Fruit fly (Drosophila melanogaster) whole organism, larva: ENCODE measurements around the gene CG32079.

Experiments
- noc ChIP-seq: fragments of 200-800 bp; sonication (Bioruptor generic); optimal IDR thresholded peaks from 3 replicates; lab custom pipeline; 2019; ENCODE audit warnings: missing biosample characterization, mild to moderate bottlenecking, missing genetic modification characterization, moderate library complexity

CG32079 gene

DNA sequence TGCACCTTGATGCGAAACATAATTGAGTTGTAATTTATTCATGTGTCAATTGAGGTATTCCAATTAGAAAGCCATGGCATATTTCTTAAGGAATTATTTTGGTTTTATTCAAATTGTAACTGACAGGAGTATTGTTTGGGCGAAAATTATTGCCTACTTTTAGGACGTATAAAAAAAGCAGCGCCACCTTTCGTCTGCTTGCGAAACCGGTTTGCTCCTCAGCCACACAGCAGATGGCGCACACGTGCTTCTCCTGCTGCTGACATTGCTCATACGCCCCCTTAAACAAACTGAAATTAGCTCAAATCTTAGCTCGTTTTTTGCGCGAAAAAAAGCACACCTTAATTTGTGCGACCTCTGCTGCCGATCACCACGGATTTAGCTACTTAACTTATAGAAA lies 22.5 kb downstream of the CG32079 start:
- TF ChIP-seq noc: no peak

DNA sequence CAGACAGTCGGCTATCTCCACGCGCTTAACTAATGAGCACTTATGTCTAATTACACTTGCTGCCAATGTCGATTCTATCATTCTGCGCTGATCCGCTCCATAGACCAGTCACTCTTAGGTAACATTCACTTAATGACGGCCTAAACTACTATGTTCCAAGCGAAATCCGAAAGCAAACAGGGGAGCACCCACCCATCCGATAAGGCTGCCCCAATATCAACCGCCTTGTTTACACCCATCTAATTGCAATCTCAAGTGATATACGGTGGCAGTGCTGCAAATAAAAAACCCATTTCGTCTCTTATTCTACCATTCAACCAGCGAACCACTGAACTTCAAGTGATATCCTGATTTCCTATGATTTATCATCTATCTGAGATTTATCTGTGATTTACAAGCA lies 24.1 kb downstream of the CG32079 start:
- peak; percentile 26 for TF ChIP-seq noc

DNA sequence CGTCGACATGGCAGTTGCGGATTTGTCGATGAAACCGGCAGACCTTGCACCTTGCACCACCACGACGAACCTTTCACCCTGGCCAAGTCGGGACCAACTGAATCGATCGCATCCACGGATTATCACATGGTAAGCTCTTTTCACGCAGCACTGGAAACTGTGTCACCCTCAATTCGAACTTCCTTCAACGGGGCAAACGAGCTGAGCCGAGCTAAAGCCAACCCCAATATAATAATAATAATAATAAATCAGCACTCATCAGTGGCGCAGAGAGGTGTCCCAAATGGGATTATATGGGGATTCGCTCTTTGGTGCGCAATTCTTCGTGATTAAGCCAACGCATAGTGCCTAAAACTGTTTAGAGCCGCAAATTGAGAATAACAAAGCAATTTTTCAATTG lies 25.9 kb downstream of the CG32079 start, which contains the start of gene CG43693:
Gene CG43693, minus strand, starts transcription at position 101 of the 400 bp plus-strand sequence.
- no peak for TF ChIP-seq noc

DNA sequence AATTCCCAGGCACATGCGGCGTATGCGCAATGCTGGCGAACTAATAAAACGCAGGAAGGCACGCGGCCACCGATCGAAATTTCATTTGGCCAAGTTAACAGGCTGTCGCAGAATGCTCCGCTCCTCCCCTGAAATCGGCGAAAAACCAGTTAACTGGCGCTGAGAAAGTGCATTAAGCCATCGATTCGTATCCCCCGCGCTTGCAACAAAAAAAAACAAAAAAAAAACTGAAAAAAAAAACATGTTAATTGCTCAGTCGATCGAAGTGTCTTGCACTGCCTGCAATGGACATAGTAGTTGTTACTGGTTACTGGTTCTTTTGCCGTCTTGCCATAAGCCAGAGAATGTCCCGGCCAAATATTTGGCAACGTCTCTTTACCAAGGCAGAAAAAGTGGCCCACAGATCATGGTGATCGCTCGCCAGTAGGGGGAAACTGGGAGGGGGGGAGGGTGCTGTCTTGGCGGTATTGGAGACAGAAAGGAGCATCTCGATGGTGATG lies 27.4 kb downstream of the CG32079 start:
- no peak for TF ChIP-seq noc

DNA sequence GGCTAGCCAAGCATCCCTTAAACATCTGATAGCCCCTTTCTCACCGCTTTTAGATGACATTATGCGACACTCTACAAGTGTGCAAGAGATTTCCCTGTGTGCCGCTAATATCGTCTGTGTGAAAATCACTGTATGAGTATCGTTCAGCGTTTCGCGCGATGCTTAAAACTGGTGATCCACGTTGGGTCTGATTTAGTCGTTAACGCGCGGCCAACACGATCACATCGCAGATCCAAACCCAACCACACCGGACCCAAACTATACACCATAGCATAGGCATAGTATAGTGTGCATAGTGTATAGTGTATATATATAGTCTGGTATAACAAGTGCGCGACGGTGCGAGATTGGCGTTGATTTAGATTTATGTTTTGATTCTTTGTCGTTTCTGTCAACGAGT lies 28.5 kb downstream of the CG32079 start, which contains the start of gene CG7888:
Gene CG7888, plus strand, starts transcription at position 193 of the 400 bp plus-strand sequence.
- no peak for TF ChIP-seq noc

DNA sequence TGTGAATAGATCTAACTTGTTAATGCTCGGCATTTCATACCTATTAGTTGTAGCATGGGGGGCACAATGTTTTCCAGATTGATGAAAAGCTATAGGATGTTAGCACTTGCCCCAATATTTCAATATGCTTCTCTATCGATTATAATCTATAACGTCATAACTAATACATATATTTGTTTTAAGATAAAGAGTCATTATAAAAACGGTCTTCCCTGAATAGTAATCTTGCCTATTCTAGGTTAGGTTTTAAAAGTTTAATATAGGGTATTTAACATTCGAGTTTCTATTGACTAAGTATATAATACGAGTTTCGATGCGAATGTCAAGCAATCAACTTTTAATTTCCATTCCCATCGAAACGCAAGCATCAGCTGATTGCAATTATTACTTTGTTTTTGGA lies 35.8 kb downstream of the CG32079 start, which contains the start of the genes CG6321 and Blos2:
Gene CG6321, minus strand, starts transcription at position 25 of the 400 bp plus-strand sequence.
Gene Blos2, plus strand, starts transcription at position 372 of the 400 bp plus-strand sequence.
- peak; percentile 83 for TF ChIP-seq noc

DNA sequence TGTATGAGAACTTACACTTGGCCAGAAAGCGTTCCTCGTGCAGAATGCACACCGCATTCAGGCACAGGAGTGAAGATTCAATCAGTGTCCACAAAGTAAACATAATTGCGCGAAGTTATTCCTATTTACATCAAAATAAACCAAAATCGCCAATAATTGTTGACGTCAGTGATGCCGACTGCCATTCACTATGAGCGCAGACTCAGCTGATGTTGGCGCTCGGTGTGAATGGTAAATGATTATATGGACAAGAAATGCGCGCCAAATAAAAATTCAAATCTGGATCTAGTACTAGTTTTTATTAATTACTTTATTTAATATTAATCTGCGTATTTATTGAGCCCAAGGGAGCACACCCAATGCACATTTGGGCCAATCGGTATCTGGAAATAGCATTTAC lies 37.1 kb downstream of the CG32079 start, which contains the start of gene CG32069:
Gene CG32069, minus strand, starts transcription at position 174 of the 400 bp plus-strand sequence.
- TF ChIP-seq noc: no peak

DNA sequence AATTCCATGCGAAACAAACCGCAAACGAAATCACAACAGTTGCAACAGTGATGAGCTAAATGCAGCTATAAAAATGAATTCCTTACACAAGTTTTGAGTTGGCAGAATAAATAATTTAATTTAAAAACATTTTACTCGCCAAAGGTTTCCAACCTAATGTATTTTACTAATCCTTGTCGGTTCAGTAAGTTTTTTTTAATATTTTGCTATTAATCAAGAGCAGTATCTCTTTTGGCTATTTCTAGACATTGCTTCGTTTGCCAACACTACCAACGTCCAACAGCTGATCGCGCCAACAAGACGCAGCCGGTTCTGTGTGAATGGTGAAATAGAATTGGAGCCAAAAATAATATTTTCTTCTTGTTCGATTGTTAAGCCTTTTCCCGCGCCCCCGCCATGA lies 39.3 kb downstream of the CG32079 start, which contains the start of the genes CG32075, CG45101 and SuUR:
Gene CG32075, minus strand, starts transcription at position 253 of the 400 bp plus-strand sequence.
Gene CG45101, plus strand, starts transcription at position 303 of the 400 bp plus-strand sequence.
Gene SuUR, plus strand, starts transcription at position 303 of the 400 bp plus-strand sequence.
- TF ChIP-seq noc: peak; percentile 79

DNA sequence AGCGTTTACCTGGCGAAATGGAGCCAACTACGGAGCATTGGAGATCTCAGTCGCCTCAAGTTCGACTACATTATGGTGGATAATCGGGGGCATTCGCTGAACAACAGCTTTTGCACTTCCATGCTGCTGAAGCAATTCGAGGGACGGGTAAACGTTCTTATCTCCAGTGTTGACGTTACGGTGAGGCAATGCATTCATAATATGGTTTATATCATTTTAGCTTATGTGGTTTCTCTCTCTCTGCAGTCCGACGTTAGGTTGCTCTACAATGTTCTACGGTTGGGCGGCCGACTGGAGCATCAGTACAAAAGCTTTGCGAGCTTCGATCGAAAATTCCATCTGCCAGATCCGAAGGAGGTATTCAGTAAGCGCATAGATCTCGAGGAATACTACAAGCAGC lies 40.5 kb downstream of the CG32079 start:
- no peak for TF ChIP-seq noc

DNA sequence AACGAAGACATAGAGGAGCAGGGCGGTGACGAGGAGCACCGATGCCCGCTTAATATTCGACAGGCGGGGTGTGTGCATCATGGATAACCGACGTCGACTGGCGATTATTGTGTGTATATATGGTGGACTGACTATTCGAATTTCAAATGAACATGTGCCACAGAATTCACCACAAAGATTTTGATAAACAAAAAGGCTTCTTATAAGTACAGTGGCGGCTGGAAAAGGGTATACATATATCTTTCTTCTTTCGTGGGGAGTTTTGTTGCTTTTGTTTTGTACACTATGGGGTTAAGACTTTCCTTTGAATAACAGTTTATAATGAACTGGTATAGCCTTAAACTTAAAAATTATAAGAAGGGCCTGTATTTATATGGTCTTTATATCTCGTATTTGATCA lies 44.4 kb downstream of the CG32079 start, which contains the start of gene CG6310:
Gene CG6310, minus strand, starts transcription at position 101 of the 400 bp plus-strand sequence.
- no peak for TF ChIP-seq noc

DNA sequence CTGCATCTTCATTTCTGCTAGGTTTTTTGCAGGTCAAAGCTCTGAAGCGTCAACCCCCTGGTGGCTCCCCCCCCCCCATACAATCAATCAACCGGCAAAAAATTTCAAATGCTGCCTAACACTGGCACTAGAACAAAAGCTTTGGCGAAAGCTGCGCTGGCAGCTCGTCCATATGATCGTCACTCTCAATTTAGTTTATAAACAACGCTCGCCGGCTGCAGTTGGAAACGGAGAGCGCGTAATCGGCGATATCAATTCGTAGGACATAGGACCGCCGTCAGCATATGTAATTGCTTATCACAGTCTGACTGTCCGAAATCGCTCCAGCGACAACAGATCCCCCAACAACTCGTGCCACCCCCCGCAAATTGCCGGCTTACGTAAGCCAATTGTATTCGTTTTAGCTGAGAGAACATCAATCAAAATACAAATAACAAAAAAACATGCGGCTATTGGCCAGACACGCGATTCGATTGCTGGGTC lies 45.1 kb downstream of the CG32079 start, which contains the start of gene Mocs1:
Gene Mocs1, plus strand, starts transcription at position 155 of the 483 bp plus-strand sequence.
- peak; percentile 67 for TF ChIP-seq noc

DNA sequence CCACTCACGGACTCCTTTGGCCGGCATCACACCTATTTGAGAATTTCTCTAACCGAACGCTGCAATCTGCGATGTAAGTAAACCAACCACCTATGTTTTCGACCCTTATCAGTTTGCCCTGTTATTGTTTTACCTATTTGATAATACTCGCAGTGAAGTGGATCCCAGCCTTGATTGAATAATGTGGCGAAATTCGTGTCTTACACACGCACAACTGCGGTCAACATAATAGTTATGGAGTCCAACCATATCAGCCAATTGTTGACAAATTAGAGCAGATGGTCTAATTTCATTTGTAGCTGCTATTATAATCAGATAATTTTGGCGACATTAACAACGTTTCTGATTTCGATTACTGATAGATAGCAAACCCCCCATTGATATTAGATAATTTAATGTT lies 45.7 kb downstream of the CG32079 start:
- TF ChIP-seq noc: no peak

DNA sequence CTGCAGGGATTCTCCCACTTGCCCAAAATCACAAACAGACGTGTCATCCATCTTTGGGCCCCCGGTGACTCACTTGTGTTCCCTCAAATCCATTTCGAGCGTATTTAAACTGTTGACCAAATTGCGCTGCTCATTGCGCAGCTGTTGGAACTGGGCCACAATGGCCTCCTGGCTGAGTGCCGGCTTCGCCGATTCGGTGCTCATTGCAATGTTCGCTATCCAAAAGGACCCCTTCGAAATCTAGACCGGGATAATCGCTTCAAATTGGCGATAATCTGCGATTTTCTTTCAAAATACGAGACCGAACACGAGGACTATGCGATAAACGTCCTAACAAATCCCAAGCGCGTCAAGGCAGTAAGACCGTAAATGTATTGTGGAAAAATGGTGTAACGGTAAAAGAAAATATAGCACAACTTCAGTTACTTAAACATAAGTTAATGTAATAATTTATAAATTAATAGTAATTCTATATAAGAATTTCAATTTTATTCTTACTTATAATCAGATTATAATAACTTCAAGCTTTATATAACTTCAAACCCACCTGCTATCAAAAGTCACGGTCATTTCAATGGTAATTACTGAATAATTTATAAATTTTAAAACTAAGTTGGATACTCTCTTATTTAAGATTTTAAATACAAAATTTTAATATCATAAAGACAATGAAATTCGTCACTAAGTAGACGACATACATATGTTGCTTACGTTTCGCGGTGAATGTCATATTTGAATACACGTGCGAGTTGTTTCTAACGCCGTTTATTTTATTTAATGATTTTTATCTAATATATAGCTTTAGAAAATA lies 48.9 kb downstream of the CG32079 start, which contains the start of the genes Pfdn2 and Noc1:
Gene Pfdn2, minus strand, starts transcription at position 346 of the 811 bp plus-strand sequence.
Gene Noc1, plus strand, starts transcription at position 727 of the 811 bp plus-strand sequence.
- no peak for TF ChIP-seq noc
